Worm (Caenorhabditis elegans): ENCODE results near the gene F22E5.17.
"Not testable (repeated sequence)": the region's sequence is repeated elsewhere in the genome, so short reads cannot be mapped to it uniquely, and the experiment has no call there.

Gene F22E5.17

ce11 chrII:2686985-2687675 is 9.3 kb downstream of the F22E5.17 start, which contains the start of the genes sup-9 and nspf-1:
Gene sup-9 (minus strand): TSS chrII:2687027.
Gene nspf-1 (plus strand): TSS chrII:2687625.
- TF ChIP-seq unc-55 (GFP tag; optimal IDR thresholded peaks at IDR 0.05) (peak; percentile 35), ceh-18 (tag; optimal IDR thresholded peaks at IDR 0.05) (peak; percentile 36), ceh-14 (tag; optimal IDR thresholded peaks at IDR 0.05) (no peak), unc-86 (tag; optimal IDR thresholded peaks at IDR 0.05) (no peak), pat-9 (tag; optimal IDR thresholded peaks at IDR 0.05) (no peak), unc-42 (tag; optimal IDR thresholded peaks at IDR 0.05) (peak; percentile 45), hlh-8 (tag; optimal IDR thresholded peaks at IDR 0.05) (peak; percentile 52), elt-2 (tag; optimal IDR thresholded peaks at IDR 0.05) (no peak)

- TF ChIP-seq ttx-3 (tag; optimal IDR thresholded peaks at IDR 0.05); ceh-6 (GFP tag; optimal IDR thresholded peaks at IDR 0.05); ceh-45 (GFP tag; IDR thresholded peaks at IDR 0.05): not testable (repeated sequence)
These were observed 10.8 kb downstream of the F22E5.17 start, which contains the start of gene nspf-2 for ce11 chrII:2688616-2689015. Gene nspf-2 (plus strand): TSS chrII:2688916.

ce11 chrII:2690080-2690479 is 12.2 kb downstream of the F22E5.17 start, which contains the start of gene nspf-3:
Gene nspf-3 (minus strand): TSS chrII:2690180.
- TF ChIP-seq zip-5 (tag; optimal IDR thresholded peaks at IDR 0.05) = no peak
- TF ChIP-seq dve-1 (tag; optimal IDR thresholded peaks at IDR 0.05) = no peak
- TF ChIP-seq ttx-3 (tag; optimal IDR thresholded peaks at IDR 0.05) = no peak
- TF ChIP-seq ceh-22 (tag; optimal IDR thresholded peaks at IDR 0.05) = no peak
- TF ChIP-seq K02D7.2 (tag; optimal IDR thresholded peaks at IDR 0.05) = no peak
- no peak for TF ChIP-seq fkh-10 (GFP tag; optimal IDR thresholded peaks at IDR 0.05)
- TF ChIP-seq ets-4 (tag; optimal IDR thresholded peaks at IDR 0.05) = no peak
- no peak for TF ChIP-seq elt-4 (tag; optimal IDR thresholded peaks at IDR 0.05)
- no peak for TF ChIP-seq lim-6 (tag; optimal IDR thresholded peaks at IDR 0.05)
- TF ChIP-seq pha-4 (tag; optimal IDR thresholded peaks at IDR 0.05) = no peak
- TF ChIP-seq syd-9 (tag; optimal IDR thresholded peaks at IDR 0.05) = no peak
- TF ChIP-seq ceh-31 (tag; optimal IDR thresholded peaks at IDR 0.05) = no peak
- no peak for TF ChIP-seq nhr-232 (tag; optimal IDR thresholded peaks at IDR 0.05)
- no peak for TF ChIP-seq hlh-30 (tag; optimal IDR thresholded peaks at IDR 0.05; ENCODE audit: insufficient read depth)
- TF ChIP-seq madf-2 (tag; optimal IDR thresholded peaks at IDR 0.05) = no peak
- TF ChIP-seq unc-55 (GFP tag; optimal IDR thresholded peaks at IDR 0.05) = no peak
- TF ChIP-seq pha-2 (tag; optimal IDR thresholded peaks at IDR 0.05) = no peak
- TF ChIP-seq ztf-16 (tag; optimal IDR thresholded peaks at IDR 0.05) = no peak

- TF ChIP-seq F13H6.1 (tag; optimal IDR thresholded peaks at IDR 0.05) = no peak
- no peak for TF ChIP-seq C08G9.2 (tag; optimal IDR thresholded peaks at IDR 0.05)
- no peak for TF ChIP-seq ceh-30 (tag; optimal IDR thresholded peaks at IDR 0.05)
- no peak for TF ChIP-seq lim-6 (tag; optimal IDR thresholded peaks at IDR 0.05)
- no peak for TF ChIP-seq ztf-16 (tag; optimal IDR thresholded peaks at IDR 0.05)
- TF ChIP-seq ceh-24 (tag; optimal IDR thresholded peaks at IDR 0.05) = no peak
- TF ChIP-seq nhr-11 (tag; optimal IDR thresholded peaks at IDR 0.05) = no peak
- no peak for TF ChIP-seq ceh-6 (GFP tag; optimal IDR thresholded peaks at IDR 0.05)
- TF ChIP-seq dve-1 (tag; optimal IDR thresholded peaks at IDR 0.05) = no peak
- no peak for TF ChIP-seq eyg-1 (tag; optimal IDR thresholded peaks at IDR 0.05)
- no peak for TF ChIP-seq rnt-1 (tag; optimal IDR thresholded peaks at IDR 0.05)
- TF ChIP-seq ceh-22 (tag; optimal IDR thresholded peaks at IDR 0.05) = no peak
- no peak for TF ChIP-seq pax-1 (tag; optimal IDR thresholded peaks at IDR 0.05)
- TF ChIP-seq hlh-15 (tag; optimal IDR thresholded peaks at IDR 0.05) = no peak
- no peak for TF ChIP-seq madf-2 (tag; optimal IDR thresholded peaks at IDR 0.05)
- no peak for TF ChIP-seq elt-4 (tag; optimal IDR thresholded peaks at IDR 0.05)
These were observed 14.6 kb downstream of the F22E5.17 start, which contains the start of gene set-11 for ce11 chrII:2692476-2692875. Gene set-11 (minus strand): TSS chrII:2692576.
